Worm (Caenorhabditis elegans) whole organism, L3 larva: ENCODE data around the gene srxa-1.
A peak's percentile ranks its signal among the peaks of the same experiment; 100 is the strongest.

Experiments
- R02D3.7 ChIP-seq: fragments of 150-350 bp; optimal IDR thresholded peaks from 2 replicates; lab custom pipeline; 2014; ENCODE audit warnings: missing biosample characterization, missing genetic modification characterization
- ZK546.5 ChIP-seq: sonication (generic microtip); optimal IDR thresholded peaks from 2 replicates; lab custom pipeline; 2017; ENCODE audit warnings: missing biosample characterization, missing genetic modification characterization
- aly-2 ChIP-seq: fragments of 150-350 bp; optimal IDR thresholded peaks from 2 replicates; lab custom pipeline; 2014; ENCODE audit warnings: missing biosample characterization, missing genetic modification characterization
- ama-1 ChIP-seq: fragments of 150-350 bp; optimal IDR thresholded peaks from 2 replicates; lab custom pipeline; 2018
- ceh-16 ChIP-seq: sonication (generic microtip); optimal IDR thresholded peaks from 2 replicates; lab custom pipeline; 2017; ENCODE audit warnings: missing biosample characterization, missing genetic modification characterization
- ceh-28 ChIP-seq: fragments of 150-350 bp; optimal IDR thresholded peaks from 2 replicates; lab custom pipeline; 2014; ENCODE audit warnings: missing biosample characterization, missing genetic modification reagents, missing genetic modification characterization
- ceh-82 ChIP-seq: fragments of 150-350 bp; optimal IDR thresholded peaks from 2 replicates; lab custom pipeline; 2014; ENCODE audit warnings: missing biosample characterization, missing genetic modification characterization
- daf-12 ChIP-seq: fragments of 150-350 bp; optimal IDR thresholded peaks from 2 replicates; lab custom pipeline; 2014; ENCODE audit warnings: missing biosample characterization, missing genetic modification reagents, missing genetic modification characterization
- egl-27 ChIP-seq: sonication (generic microtip); optimal IDR thresholded peaks from 4 replicates; lab custom pipeline; 2017; ENCODE audit warnings: missing biosample characterization, missing genetic modification reagents, missing genetic modification characterization
- egl-5 ChIP-seq: fragments of 150-350 bp; optimal IDR thresholded peaks from 2 replicates; lab custom pipeline; 2017; ENCODE audit warnings: missing biosample characterization, missing genetic modification reagents, missing genetic modification characterization, inconsistent platforms
- elt-1 ChIP-seq: fragments of 150-350 bp; optimal IDR thresholded peaks from 2 replicates; lab custom pipeline; 2014; ENCODE audit warnings: missing biosample characterization, missing genetic modification characterization
- elt-2 ChIP-seq: sonication (generic microtip); optimal IDR thresholded peaks from 2 replicates; lab custom pipeline; 2016; ENCODE audit warnings: missing genetic modification reagents, mild to moderate bottlenecking, missing genetic modification characterization, missing compliant biosample characterization
- elt-3 ChIP-seq, 3 experiments: fragments of 150-350 bp in 1 of 3; sonication (generic microtip) in 2 of 3; optimal IDR thresholded peaks; 2 replicates in 2 of 3; 4 replicates in 1 of 3; lab custom pipeline; 2014 to 2017; ENCODE audit warnings: missing biosample characterization in 3 of 3, missing genetic modification characterization in 3 of 3
- eor-1 ChIP-seq, 2 experiments: fragments of 150-350 bp; optimal IDR thresholded peaks; 2 replicates each; lab custom pipeline; 2014 to 2018; ENCODE audit warnings: missing biosample characterization in 2 of 2, missing genetic modification characterization in 2 of 2
- fkh-10 ChIP-seq: sonication (generic microtip); optimal IDR thresholded peaks from 2 replicates; lab custom pipeline; 2017; ENCODE audit warnings: missing biosample characterization, missing genetic modification reagents, missing genetic modification characterization
- fos-1 ChIP-seq: fragments of 150-350 bp; optimal IDR thresholded peaks from 2 replicates; lab custom pipeline; 2014; ENCODE audit warnings: missing biosample characterization, missing genetic modification characterization
- hmg-11 ChIP-seq: sonication (generic microtip); optimal IDR thresholded peaks from 2 replicates; lab custom pipeline; 2016; ENCODE audit warnings: missing genetic modification characterization, missing compliant biosample characterization
- jun-1 ChIP-seq: fragments of 150-350 bp; optimal IDR thresholded peaks from 2 replicates; lab custom pipeline; 2014; ENCODE audit warnings: missing biosample characterization, missing genetic modification reagents, missing genetic modification characterization
- lin-15B ChIP-seq: fragments of 150-350 bp; optimal IDR thresholded peaks from 2 replicates; lab custom pipeline; 2014; ENCODE audit warnings: missing biosample characterization, missing genetic modification characterization
- lin-39 ChIP-seq: fragments of 150-350 bp; optimal IDR thresholded peaks from 2 replicates; lab custom pipeline; 2018; ENCODE audit warnings: missing biosample characterization, missing genetic modification reagents, missing genetic modification characterization
- mdl-1 ChIP-seq: fragments of 150-350 bp; optimal IDR thresholded peaks from 2 replicates; lab custom pipeline; 2014; ENCODE audit warnings: missing biosample characterization, missing genetic modification characterization
- mml-1 ChIP-seq: fragments of 150-350 bp; sonication (generic microtip); optimal IDR thresholded peaks from 3 replicates; lab custom pipeline; 2014; ENCODE audit warnings: missing biosample characterization, missing genetic modification characterization
- nfya-1 ChIP-seq: sonication (generic microtip); optimal IDR thresholded peaks from 2 replicates; lab custom pipeline; 2017; ENCODE audit warnings: missing genetic modification characterization, mild to moderate bottlenecking, missing compliant biosample characterization, antibody characterized with exemption, moderate library complexity; ENCODE audit not compliant: insufficient read depth
- nhr-11 ChIP-seq: fragments of 150-350 bp; optimal IDR thresholded peaks from 2 replicates; lab custom pipeline; 2014; ENCODE audit warnings: missing biosample characterization, missing genetic modification characterization
- nhr-12 ChIP-seq: fragments of 150-350 bp; optimal IDR thresholded peaks from 2 replicates; lab custom pipeline; 2014; ENCODE audit warnings: missing biosample characterization, missing genetic modification characterization
- nhr-23 ChIP-seq: fragments of 150-350 bp; optimal IDR thresholded peaks from 2 replicates; lab custom pipeline; 2014; ENCODE audit warnings: missing biosample characterization, missing genetic modification reagents, missing genetic modification characterization
- nhr-237 ChIP-seq: fragments of 150-350 bp; optimal IDR thresholded peaks from 2 replicates; lab custom pipeline; 2014; ENCODE audit warnings: missing biosample characterization, missing genetic modification characterization
- nhr-25 ChIP-seq: sonication (generic microtip); optimal IDR thresholded peaks from 2 replicates; lab custom pipeline; 2017; ENCODE audit warnings: missing biosample characterization, missing genetic modification characterization
- nhr-28 ChIP-seq: fragments of 150-350 bp; optimal IDR thresholded peaks from 2 replicates; lab custom pipeline; 2014; ENCODE audit warnings: missing biosample characterization, missing genetic modification characterization
- nhr-43 ChIP-seq: sonication (generic microtip); optimal IDR thresholded peaks from 2 replicates; lab custom pipeline; 2016; ENCODE audit warnings: mild to moderate bottlenecking, missing genetic modification characterization, missing compliant biosample characterization; ENCODE audit not compliant: poor library complexity, severe bottlenecking
- nhr-67 ChIP-seq: fragments of 150-350 bp; optimal IDR thresholded peaks from 2 replicates; lab custom pipeline; 2014; ENCODE audit warnings: missing biosample characterization, missing genetic modification characterization
- nhr-76 ChIP-seq: fragments of 150-350 bp; sonication (generic microtip); optimal IDR thresholded peaks from 5 replicates; lab custom pipeline; 2014; ENCODE audit warnings: missing biosample characterization, missing genetic modification characterization
- nhr-77 ChIP-seq: fragments of 150-350 bp; optimal IDR thresholded peaks from 2 replicates; lab custom pipeline; 2014; ENCODE audit warnings: missing biosample characterization, missing genetic modification characterization
- pha-4 ChIP-seq: fragments of 150-350 bp; optimal IDR thresholded peaks from 2 replicates; lab custom pipeline; 2014; ENCODE audit warnings: missing biosample characterization, missing genetic modification reagents, missing genetic modification characterization
- pqm-1 ChIP-seq: fragments of 150-350 bp; optimal IDR thresholded peaks from 2 replicates; lab custom pipeline; 2017; ENCODE audit warnings: missing biosample characterization, missing genetic modification characterization, inconsistent platforms
- sea-2 ChIP-seq: fragments of 150-350 bp; sonication (generic microtip); optimal IDR thresholded peaks from 4 replicates; lab custom pipeline; 2014; ENCODE audit warnings: missing biosample characterization, missing genetic modification reagents, missing genetic modification characterization
- skn-1 ChIP-seq: fragments of 150-350 bp; optimal IDR thresholded peaks from 2 replicates; lab custom pipeline; 2014; ENCODE audit warnings: missing biosample characterization, missing genetic modification characterization
- snpc-4 ChIP-seq: fragments of 150-350 bp; optimal IDR thresholded peaks from 2 replicates; lab custom pipeline; 2014; ENCODE audit warnings: missing biosample characterization, missing genetic modification characterization
- tbx-2 ChIP-seq: sonication (generic microtip); optimal IDR thresholded peaks from 2 replicates; lab custom pipeline; 2016; ENCODE audit warnings: mild to moderate bottlenecking, missing genetic modification characterization, missing compliant biosample characterization
- unc-39 ChIP-seq: sonication (generic microtip); optimal IDR thresholded peaks from 4 replicates; lab custom pipeline; 2017; ENCODE audit warnings: missing biosample characterization, missing genetic modification characterization
- unc-62 ChIP-seq: fragments of 150-350 bp; sonication (generic microtip); optimal IDR thresholded peaks from 4 replicates; lab custom pipeline; 2014; ENCODE audit warnings: missing biosample characterization, missing genetic modification reagents, missing genetic modification characterization
- zag-1 ChIP-seq: fragments of 150-350 bp; optimal IDR thresholded peaks from 2 replicates; lab custom pipeline; 2014; ENCODE audit warnings: missing biosample characterization, missing genetic modification characterization
- ztf-11 ChIP-seq: fragments of 150-350 bp; optimal IDR thresholded peaks from 2 replicates; lab custom pipeline; 2014; ENCODE audit warnings: missing biosample characterization, missing genetic modification characterization
- ztf-4 ChIP-seq: fragments of 150-350 bp; optimal IDR thresholded peaks from 2 replicates; lab custom pipeline; 2014; ENCODE audit warnings: missing biosample characterization, missing genetic modification characterization

srxa-1 gene

ce11 chrV:20710156-20710555 is 21.7 kb upstream of the srxa-1 start:
- peak; percentile 48 for TF ChIP-seq fkh-10 (GFP tag; lab: Kevin White, UChicago)
- no peak for TF ChIP-seq ztf-11 (tag; lab: Kevin White, UChicago)
- no peak for TF ChIP-seq ceh-28 (tag; lab: Kevin White, UChicago)
- TF ChIP-seq ceh-82, result no peak
- peak; percentile 21 for TF ChIP-seq nfya-1 (tag; lab: Kevin White, UChicago)
- no peak for TF ChIP-seq nhr-25 (tag; lab: Kevin White, UChicago)
- no peak for TF ChIP-seq R02D3.7 (tag; lab: Kevin White, UChicago)
- no peak for TF ChIP-seq nhr-43 (tag; lab: Kevin White, UChicago)
- TF ChIP-seq snpc-4 (tag; lab: Kevin White, UChicago), result no peak

DNA sequence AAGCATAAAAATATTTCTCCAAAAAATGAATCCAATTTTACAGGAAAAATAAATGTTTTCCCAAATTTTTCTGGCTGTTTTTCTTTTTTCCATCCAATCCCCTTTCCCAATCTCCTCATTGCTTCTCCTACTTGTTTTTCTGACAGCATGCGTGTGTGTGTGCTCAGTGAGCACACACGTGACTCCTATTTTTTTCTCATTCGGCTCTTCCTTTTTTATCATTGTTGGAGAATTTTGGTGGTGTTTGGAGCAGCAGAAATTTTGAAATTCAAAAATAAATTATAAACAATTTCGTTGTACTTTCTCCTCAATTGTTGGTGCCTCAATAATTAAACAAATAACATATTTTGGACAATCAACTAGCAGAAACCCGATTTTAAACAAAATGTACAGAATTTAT is 21.2 kb upstream of the srxa-1 start:
- TF ChIP-seq ceh-16 (tag; lab: Kevin White, UChicago) (no peak), pha-4 (tag; lab: Kevin White, UChicago) (peak; percentile 51), nhr-12 (tag; lab: Kevin White, UChicago) (no peak), nfya-1 (tag; lab: Kevin White, UChicago) (peak; percentile 29), nhr-23 (no peak), mml-1 (tag; lab: Kevin White, UChicago) (no peak), hmg-11 (peak; percentile 34), egl-5 (tag; lab: Kevin White, UChicago) (no peak), elt-3 (tag; optimal IDR thresholded peaks at IDR 0.05; lab: Kevin White, UChicago) (no peak), skn-1 (tag; lab: Kevin White, UChicago) (no peak), ama-1 (no peak)
- TF ChIP-seq, all 47 proteins: peak for 3

- TF ChIP-seq nfya-1 (tag; lab: Kevin White, UChicago), result peak; percentile 34
- peak; percentile 72 for TF ChIP-seq lin-39
- TF ChIP-seq ama-1, result peak; percentile 48
- no peak for TF ChIP-seq nhr-12 (tag; lab: Kevin White, UChicago)
Measured at ce11 chrV:20711733-20712132, 20.2 kb upstream of the srxa-1 start.

- TF ChIP-seq nhr-43 (tag; lab: Kevin White, UChicago) (no peak), daf-12 (tag; lab: Kevin White, UChicago) (no peak), fkh-10 (GFP tag; lab: Kevin White, UChicago) (no peak), R02D3.7 (tag; lab: Kevin White, UChicago) (no peak), zag-1 (tag; lab: Kevin White, UChicago) (no peak), nhr-237 (tag; lab: Kevin White, UChicago) (no peak), ceh-82 (no peak), jun-1 (peak; percentile 89), elt-2 (tag; lab: Kevin White, UChicago) (peak; percentile 97), ceh-16 (tag; lab: Kevin White, UChicago) (no peak), nhr-11 (tag; lab: Kevin White, UChicago) (no peak), pha-4 (tag; lab: Kevin White, UChicago) (peak; percentile 86), ztf-11 (tag; lab: Kevin White, UChicago) (no peak), eor-1 (tag; optimal IDR thresholded peaks at IDR 0.05; lab: Kevin White, UChicago) (no peak), ZK546.5 (tag; lab: Kevin White, UChicago) (no peak), sea-2 (GFP tag; lab: Kevin White, UChicago) (no peak), aly-2 (tag; lab: Kevin White, UChicago) (no peak), unc-62 (GFP tag; lab: Kevin White, UChicago) (no peak), mml-1 (tag; lab: Kevin White, UChicago) (no peak), nhr-23 (no peak), egl-27 (tag; lab: Kevin White, UChicago) (no peak), hmg-11 (no peak), nhr-77 (tag; lab: Kevin White, UChicago) (no peak), pqm-1 (tag; lab: Kevin White, UChicago) (peak; percentile 98), skn-1 (tag; lab: Kevin White, UChicago) (no peak), nhr-28 (no peak), snpc-4 (tag; lab: Kevin White, UChicago) (no peak), mdl-1 (tag; lab: Kevin White, UChicago) (peak; percentile 25), elt-1 (tag; lab: Kevin White, UChicago) (no peak), nhr-12 (tag; lab: Kevin White, UChicago) (no peak), ztf-4 (tag; lab: Kevin White, UChicago) (no peak), nfya-1 (tag; lab: Kevin White, UChicago) (peak; percentile 14), elt-3 (tag; optimal IDR thresholded peaks at IDR 0.05; lab: Kevin White, UChicago) (no peak), tbx-2 (tag; lab: Kevin White, UChicago) (no peak), unc-39 (tag; lab: Kevin White, UChicago) (no peak), nhr-76 (tag; lab: Kevin White, UChicago) (no peak), fos-1 (tag; lab: Kevin White, UChicago) (no peak), lin-15B (tag; lab: Kevin White, UChicago) (no peak), nhr-25 (tag; lab: Kevin White, UChicago) (no peak), egl-5 (tag; lab: Kevin White, UChicago) (no peak), nhr-67 (tag; lab: Kevin White, UChicago) (no peak)
Measured at ce11 chrV:20712318-20712993, 19.4 kb upstream of the srxa-1 start.
